Fruit fly (Drosophila melanogaster): ENCODE measurements around the gene CG34437.

Gene CG34437

dm6 chr3R:28332137-28332671, 48.7 kb downstream of the CG34437 start (continued):
- no peak for TF ChIP-seq insv (GFP tag; optimal IDR thresholded peaks at IDR 0.05)
- peak; percentile 61 for TF ChIP-seq kah (GFP tag; optimal IDR thresholded peaks at IDR 0.05)
- TF ChIP-seq CG31365 (tag; optimal IDR thresholded peaks at IDR 0.05), result no peak
- peak; percentile 39 for TF ChIP-seq zf30C (GFP tag; optimal IDR thresholded peaks at IDR 0.05)
- TF ChIP-seq CG10654 (GFP tag; optimal IDR thresholded peaks at IDR 0.05), result peak; percentile 14
- no peak for TF ChIP-seq onecut (GFP tag; IDR thresholded peaks at IDR 0.05)
- peak; percentile 40 for TF ChIP-seq nmo (GFP tag; optimal IDR thresholded peaks at IDR 0.05)
- peak; percentile 70; the same call in 1 of the 3 replicates for TF ChIP-seq so (GFP tag; IDR thresholded peaks at IDR 0.05)
- peak; percentile 56 for TF ChIP-seq CG13296 (GFP tag; optimal IDR thresholded peaks at IDR 0.05)
- no peak for TF ChIP-seq Sin3A (optimal IDR thresholded peaks at IDR 0.05)
- TF ChIP-seq CG4854 (GFP tag; optimal IDR thresholded peaks at IDR 0.05), result peak; percentile 37
- no peak for TF ChIP-seq pzg (GFP tag; optimal IDR thresholded peaks at IDR 0.05)
- 0 out of 2 replicates have a peak, but pooled peaks have one; percentile 15 for TF ChIP-seq CG42726 (GFP tag; IDR thresholded peaks at IDR 0.05; ENCODE audit: partially characterized antibody)
- TF ChIP-seq Poxn (GFP tag; IDR thresholded peaks at IDR 0.05), result no peak
- no peak for TF ChIP-seq ab (GFP tag; optimal IDR thresholded peaks at IDR 0.05)
- TF ChIP-seq sr (GFP tag; IDR thresholded peaks at IDR 0.05), result peak; percentile 96
- TF ChIP-seq CG8388 (GFP tag; optimal IDR thresholded peaks at IDR 0.05), result peak; percentile 33
- peak; percentile 66 for TF ChIP-seq Dek (tag; optimal IDR thresholded peaks at IDR 0.05)
- TF ChIP-seq CG9609 (GFP tag; optimal IDR thresholded peaks at IDR 0.05), result peak; percentile 18
- TF ChIP-seq HLH54F (GFP tag; optimal IDR thresholded peaks at IDR 0.05), result peak; percentile 69
- peak; percentile 62 for TF ChIP-seq Fer1 (GFP tag; optimal IDR thresholded peaks at IDR 0.05)
- TF ChIP-seq pnt (GFP tag; optimal IDR thresholded peaks at IDR 0.05), result peak; percentile 3
- peak; percentile 0 for TF ChIP-seq Spps (tag; optimal IDR thresholded peaks at IDR 0.05)
- peak; percentile 66; the same call in 2 of the 3 replicates for TF ChIP-seq CG17361 (GFP tag; IDR thresholded peaks at IDR 0.05)
- no peak for TF ChIP-seq CG2199 (GFP tag; IDR thresholded peaks at IDR 0.05)
- TF ChIP-seq ems (GFP tag; optimal IDR thresholded peaks at IDR 0.05), result peak; percentile 35
- peak; percentile 57 for TF ChIP-seq phol (tag; optimal IDR thresholded peaks at IDR 0.05)
- TF ChIP-seq fru (optimal IDR thresholded peaks at IDR 0.05), result no peak
- TF ChIP-seq repo (GFP tag; optimal IDR thresholded peaks at IDR 0.05), result no peak
- TF ChIP-seq NK7.1 (GFP tag; optimal IDR thresholded peaks at IDR 0.05), result no peak
- peak in 1 of 2 experiments; percentile 10 for TF ChIP-seq chif (GFP tag; optimal IDR thresholded peaks at IDR 0.05)
- peak; percentile 55; the same call in 1 of the 2 replicates for TF ChIP-seq E2f1 (GFP tag; IDR thresholded peaks at IDR 0.05)
- peak; percentile 74 for TF ChIP-seq dmrt99B (tag; optimal IDR thresholded peaks at IDR 0.05)
- peak; percentile 42 for TF ChIP-seq Ssrp (tag; optimal IDR thresholded peaks at IDR 0.05)
- TF ChIP-seq Sox102F (GFP tag; optimal IDR thresholded peaks at IDR 0.05), result peak; percentile 67
- TF ChIP-seq CG15269 (tag; optimal IDR thresholded peaks at IDR 0.05), result peak; percentile 82
- peak; percentile 59 for TF ChIP-seq CG17385 (GFP tag; optimal IDR thresholded peaks at IDR 0.05)
- TF ChIP-seq stwl (tag; optimal IDR thresholded peaks at IDR 0.05), result no peak
- TF ChIP-seq CG17568 (GFP tag; optimal IDR thresholded peaks at IDR 0.05), result peak; percentile 39
- TF ChIP-seq Side (GFP tag; optimal IDR thresholded peaks at IDR 0.05), result peak; percentile 4
- TF ChIP-seq trh (GFP tag; optimal IDR thresholded peaks at IDR 0.05), result no peak
- TF ChIP-seq dimm (GFP tag; IDR thresholded peaks at IDR 0.05), result no peak
- TF ChIP-seq CG1647 (GFP tag; optimal IDR thresholded peaks at IDR 0.05), result peak; percentile 17
- TF ChIP-seq Sry-β (GFP tag; optimal IDR thresholded peaks at IDR 0.05), result no peak
- TF ChIP-seq sob (GFP tag; IDR thresholded peaks at IDR 0.05), result peak; percentile 53; the same call in 1 of the 2 replicates
- no peak for TF ChIP-seq CG1024 (GFP tag; IDR thresholded peaks at IDR 0.05)
- no peak for TF ChIP-seq Lpt (GFP tag; optimal IDR thresholded peaks at IDR 0.05)
- no peak for TF ChIP-seq sna (GFP tag; IDR thresholded peaks at IDR 0.05; ENCODE audit: partially characterized antibody)
- TF ChIP-seq CG10565 (GFP tag; optimal IDR thresholded peaks at IDR 0.05), result no peak
- TF ChIP-seq hth (optimal IDR thresholded peaks at IDR 0.05), result no peak
- peak; percentile 29 for TF ChIP-seq CG12942 (GFP tag; optimal IDR thresholded peaks at IDR 0.05)
- TF ChIP-seq sug (tag; optimal IDR thresholded peaks at IDR 0.05), result peak; percentile 67

All from whole organism, embryonic.